Worm (Caenorhabditis elegans) whole organism, L3 larva: Measurements from ENCODE around the gene mlc-2.

ENCODE experiments used
- ZK546.5 ChIP-seq: sonication (generic microtip); optimal IDR thresholded peaks from 2 replicates; lab custom pipeline; 2017; ENCODE audit warnings: missing biosample characterization, missing genetic modification characterization
- aly-2 ChIP-seq: fragments of 150-350 bp; optimal IDR thresholded peaks from 2 replicates; lab custom pipeline; 2014; ENCODE audit warnings: missing biosample characterization, missing genetic modification characterization
- nhr-237 ChIP-seq: fragments of 150-350 bp; optimal IDR thresholded peaks from 2 replicates; lab custom pipeline; 2014; ENCODE audit warnings: missing biosample characterization, missing genetic modification characterization
- nhr-25 ChIP-seq: sonication (generic microtip); optimal IDR thresholded peaks from 2 replicates; lab custom pipeline; 2017; ENCODE audit warnings: missing biosample characterization, missing genetic modification characterization

- TF ChIP-seq ZK546.5 (tag; lab: Kevin White, UChicago) (no peak), nhr-25 (peak; percentile 74), aly-2 (no peak), nhr-237 (tag; lab: Kevin White, UChicago) (no peak)
Observed at ce11 chrX:17420585-17421459, 35.6 kb downstream of the mlc-2 start.
